Fruit fly (Drosophila melanogaster) whole organism, wandering third instar larva: Measurements from ENCODE around the gene BomT3.

Experiments used
- HLH106 ChIP-seq: fragments of 200-800 bp; optimal IDR thresholded peaks from 3 replicates; lab custom pipeline; 2019; ENCODE audit warnings: missing biosample characterization, mild to moderate bottlenecking, missing genetic modification characterization, moderate library complexity
- Hr83 ChIP-seq: fragments of 200-300 bp; sonication (Bioruptor generic); optimal IDR thresholded peaks from 2 replicates; lab custom pipeline; 2016; ENCODE audit warnings: missing biosample characterization, mild to moderate bottlenecking, missing genetic modification characterization, moderate library complexity; ENCODE audit not compliant: poor library complexity, severe bottlenecking
- Myc ChIP-seq: fragments of >200 bp; optimal IDR thresholded peaks from 2 replicates; lab custom pipeline; 2017
- OdsH ChIP-seq: fragments of 200-800 bp; sonication (Bioruptor generic); optimal IDR thresholded peaks from 2 replicates; lab custom pipeline; 2016; ENCODE audit warnings: missing biosample characterization, mild to moderate bottlenecking, missing genetic modification characterization
- Rel ChIP-seq, 2 experiments: fragments of 200-800 bp; sonication (Bioruptor generic) in 1 of 2; optimal IDR thresholded peaks; 2 replicates in 1 of 2; 3 replicates in 1 of 2; lab custom pipeline; 2016 to 2019; ENCODE audit warnings: mild to moderate bottlenecking in 2 of 2, missing biosample characterization in 2 of 2, missing genetic modification characterization in 2 of 2, moderate library complexity in 1 of 2
- Sp1 ChIP-seq: fragments of 200-800 bp; sonication (Bioruptor generic); optimal IDR thresholded peaks from 3 replicates; lab custom pipeline; 2019; ENCODE audit warnings: missing biosample characterization, mild to moderate bottlenecking, missing genetic modification characterization, moderate library complexity
- dl ChIP-seq, 2 experiments: fragments of 175-275, 200-275 bp in 1 of 2; fragments of 200-275 bp in 1 of 2; sonication (Bioruptor generic); optimal IDR thresholded peaks; lab custom pipeline; 2018; ENCODE audit warnings: mild to moderate bottlenecking in 2 of 2, missing biosample characterization in 2 of 2, missing genetic modification characterization in 2 of 2, moderate library complexity in 2 of 2; ENCODE audit not compliant: partially characterized antibody in 2 of 2, insufficient read depth in 1 of 2
- ey ChIP-seq: fragments of 200-800 bp; sonication (Bioruptor generic); optimal IDR thresholded peaks from 2 replicates; lab custom pipeline; 2016; ENCODE audit warnings: missing biosample characterization, missing genetic modification characterization
- foxo ChIP-seq, 2 experiments: fragments of 200-800 bp; sonication (Bioruptor generic); optimal IDR thresholded peaks; 2 replicates in 1 of 2; 3 replicates in 1 of 2; lab custom pipeline; 2016 to 2017; ENCODE audit warnings: missing biosample characterization in 2 of 2, missing genetic modification characterization in 2 of 2
- fru ChIP-seq: fragments of 200-800 bp; sonication (Bioruptor generic); optimal IDR thresholded peaks from 3 replicates; lab custom pipeline; 2016; ENCODE audit warnings: missing biosample characterization, mild to moderate bottlenecking, missing genetic modification characterization
- psq ChIP-seq: fragments of 200-800 bp; sonication (Bioruptor generic); optimal IDR thresholded peaks from 3 replicates; lab custom pipeline; 2017; ENCODE audit warnings: missing biosample characterization, mild to moderate bottlenecking, missing genetic modification characterization, moderate library complexity
- rgr ChIP-seq: fragments of 200-800 bp; sonication (Bioruptor generic); optimal IDR thresholded peaks from 3 replicates; lab custom pipeline; 2016; ENCODE audit warnings: missing biosample characterization, mild to moderate bottlenecking, missing genetic modification characterization

BomT3 gene

dm6 chr3R:22039480-22039879 lies 46.7 kb downstream of the BomT3 start:
- TF ChIP-seq HLH106 (peak; percentile 19), Sp1 (GFP tag; lab: Kevin White, UChicago) (peak; percentile 10), foxo (GFP tag; optimal IDR thresholded peaks at IDR 0.05; lab: Kevin White, UChicago) (no peak), ey (GFP tag; lab: Kevin White, UChicago) (peak; percentile 62), rgr (GFP tag; lab: Kevin White, UChicago) (peak; percentile 71), OdsH (GFP tag; lab: Kevin White, UChicago) (peak; percentile 61), psq (peak; percentile 50), Hr83 (no peak)

dm6 chr3R:22035552-22035951 lies 50.6 kb downstream of the BomT3 start:
- no peak for TF ChIP-seq Rel (GFP tag; optimal IDR thresholded peaks at IDR 0.05; lab: Kevin White, UChicago)
- TF ChIP-seq Rel (tag; optimal IDR thresholded peaks at IDR 0.05; lab: Kevin White, UChicago), result peak; percentile 56
- peak; percentile 52 for TF ChIP-seq Myc (lab: Kevin White, UChicago)
- TF ChIP-seq fru (GFP tag; lab: Kevin White, UChicago), result no peak
- no peak for TF ChIP-seq dl (GFP tag; optimal IDR thresholded peaks at IDR 0.05; lab: Kevin White, UChicago; ENCODE audit: insufficient read depth in 1 of 2, partially characterized antibody in 2 of 2)
- TF ChIP-seq, all 38 proteins: peak for 2
